Fruit fly (Drosophila melanogaster) whole organism, prepupa: ENCODE results near the gene CG32483.

Experiments used
- Blimp-1 ChIP-seq: fragments of 200-800 bp; sonication (Bioruptor generic); optimal IDR thresholded peaks from 3 replicates; lab custom pipeline; 2017; ENCODE audit warnings: missing biosample characterization, missing genetic modification characterization, mild to moderate bottlenecking, moderate library complexity, missing genetic modification reagents
- CG10631 ChIP-seq: fragments of 200-800 bp; sonication (Bioruptor generic); optimal IDR thresholded peaks from 2 replicates; lab custom pipeline; 2016; ENCODE audit warnings: missing biosample characterization, missing genetic modification characterization
- CG11294 ChIP-seq: fragments of 200-800 bp; sonication (Bioruptor generic); IDR thresholded peaks from 2 replicates; pipeline ENCODE4 v1.3.6; 2022; ENCODE audit warnings: missing biosample characterization, missing genetic modification characterization
- CG11762 ChIP-seq: fragments of 200-800 bp; sonication (Bioruptor generic); optimal IDR thresholded peaks from 3 replicates; lab custom pipeline; 2016; ENCODE audit warnings: missing biosample characterization, missing genetic modification characterization; ENCODE audit not compliant: insufficient read depth
- CG11902 ChIP-seq: fragments of 200-800 bp; sonication (Bioruptor generic); optimal IDR thresholded peaks from 3 replicates; lab custom pipeline; 2016; ENCODE audit warnings: missing biosample characterization, missing genetic modification characterization
- CG15336 ChIP-seq: fragments of 200-800 bp; sonication (Bioruptor generic); IDR thresholded peaks from 2 replicates; pipeline ENCODE4 v1.3.6; 2022; ENCODE audit warnings: missing biosample characterization, missing genetic modification characterization
- CG1621 ChIP-seq: fragments of 200-800 bp; sonication (Bioruptor generic); optimal IDR thresholded peaks from 3 replicates; lab custom pipeline; 2018; ENCODE audit warnings: missing biosample characterization, mild to moderate bottlenecking, missing genetic modification characterization
- CG16779 ChIP-seq: fragments of 200-800 bp; sonication (Bioruptor generic); optimal IDR thresholded peaks from 3 replicates; lab custom pipeline; 2017; ENCODE audit warnings: missing biosample characterization, mild to moderate bottlenecking, missing genetic modification characterization
- CG3032 ChIP-seq: fragments of 200-800 bp; optimal IDR thresholded peaks from 2 replicates; lab custom pipeline; 2019; ENCODE audit warnings: missing biosample characterization, mild to moderate bottlenecking, missing genetic modification characterization, moderate library complexity
- CG3919 ChIP-seq: fragments of 200-800 bp; sonication (Bioruptor generic); optimal IDR thresholded peaks from 3 replicates; lab custom pipeline; 2016; ENCODE audit warnings: missing biosample characterization, missing genetic modification characterization
- CG4318 ChIP-seq: fragments of 200-800 bp; sonication (Bioruptor generic); optimal IDR thresholded peaks from 3 replicates; lab custom pipeline; 2017; ENCODE audit warnings: missing biosample characterization, mild to moderate bottlenecking, missing genetic modification characterization
- CG6163 ChIP-seq: fragments of 200-800 bp; sonication (Bioruptor generic); IDR thresholded peaks from 3 replicates; pipeline ENCODE4 v1.3.6; 2022; ENCODE audit warnings: missing biosample characterization, missing genetic modification characterization
- CG6276 ChIP-seq: fragments of 200-800 bp; sonication (Bioruptor generic); optimal IDR thresholded peaks from 2 replicates; lab custom pipeline; 2017; ENCODE audit warnings: missing biosample characterization, mild to moderate bottlenecking, missing genetic modification characterization
- CG6808 ChIP-seq: fragments of 200-800 bp; sonication (Bioruptor generic); optimal IDR thresholded peaks from 3 replicates; lab custom pipeline; 2017; ENCODE audit warnings: missing biosample characterization, missing genetic modification characterization, mild to moderate bottlenecking, moderate library complexity, missing genetic modification reagents
- CG6854 ChIP-seq: fragments of 200-800 bp; sonication (Bioruptor generic); optimal IDR thresholded peaks from 2 replicates; lab custom pipeline; 2017; ENCODE audit warnings: missing biosample characterization, mild to moderate bottlenecking, missing genetic modification characterization
- CG7368 ChIP-seq: fragments of 200-800 bp; sonication (Bioruptor generic); optimal IDR thresholded peaks from 3 replicates; lab custom pipeline; 2016; ENCODE audit warnings: missing biosample characterization, missing genetic modification characterization
- CG8119 ChIP-seq: fragments of 200-800 bp; sonication (Bioruptor generic); IDR thresholded peaks from 3 replicates; pipeline ENCODE4 v1.3.6; 2022; ENCODE audit warnings: missing biosample characterization, missing genetic modification characterization
- CG8319 ChIP-seq: fragments of 200-800 bp; sonication (Bioruptor generic); optimal IDR thresholded peaks from 3 replicates; lab custom pipeline; 2016; ENCODE audit warnings: missing biosample characterization, missing genetic modification characterization
- CG9139 ChIP-seq: fragments of 200-800 bp; sonication (Bioruptor generic); optimal IDR thresholded peaks from 3 replicates; lab custom pipeline; 2017; ENCODE audit warnings: missing biosample characterization, mild to moderate bottlenecking, missing genetic modification characterization
- Eip75B ChIP-seq: fragments of 200-800 bp; sonication (Bioruptor generic); optimal IDR thresholded peaks from 3 replicates; lab custom pipeline; 2016; ENCODE audit warnings: missing biosample characterization, missing genetic modification characterization
- Eip78C ChIP-seq: fragments of 200-800 bp; sonication (Bioruptor generic); peaks from one replicate; lab custom pipeline; 2016; ENCODE audit warnings: missing biosample characterization, missing genetic modification characterization
- Eip93F ChIP-seq: fragments of 200-800 bp; sonication (Bioruptor generic); optimal IDR thresholded peaks from 2 replicates; lab custom pipeline; 2016; ENCODE audit warnings: missing biosample characterization, mild to moderate bottlenecking, missing genetic modification characterization
- Ets21C ChIP-seq: fragments of 200-800 bp; sonication (Bioruptor generic); optimal IDR thresholded peaks from 3 replicates; lab custom pipeline; 2016; ENCODE audit warnings: missing biosample characterization, missing genetic modification characterization
- Ets96B ChIP-seq: fragments of 200-800 bp; optimal IDR thresholded peaks from 2 replicates; lab custom pipeline; 2019; ENCODE audit warnings: missing biosample characterization, mild to moderate bottlenecking, missing genetic modification characterization, moderate library complexity
- Gug ChIP-seq: fragments of 200-800 bp; sonication (Bioruptor generic); IDR thresholded peaks from 2 replicates; pipeline ENCODE4 v1.3.6; 2022; ENCODE audit warnings: missing biosample characterization, missing genetic modification characterization
- Hr38 ChIP-seq: sonication (Bioruptor generic); optimal IDR thresholded peaks from 2 replicates; lab custom pipeline; 2016; ENCODE audit warnings: missing biosample characterization, missing genetic modification characterization
- Hr39 ChIP-seq: fragments of 200-800 bp; sonication (Bioruptor generic); optimal IDR thresholded peaks from 2 replicates; lab custom pipeline; 2016; ENCODE audit warnings: missing biosample characterization, missing genetic modification characterization
- Hr4 ChIP-seq: fragments of 200-800 bp; sonication (Bioruptor generic); optimal IDR thresholded peaks from 3 replicates; lab custom pipeline; 2016; ENCODE audit warnings: missing biosample characterization, missing genetic modification characterization
- OdsH ChIP-seq: fragments of 200-800 bp; sonication (Bioruptor generic); optimal IDR thresholded peaks from 3 replicates; lab custom pipeline; 2016; ENCODE audit warnings: missing biosample characterization, missing genetic modification characterization
- Sox102F ChIP-seq: fragments of 200-800 bp; sonication (Bioruptor generic); optimal IDR thresholded peaks from 2 replicates; lab custom pipeline; 2016; ENCODE audit warnings: missing biosample characterization, mild to moderate bottlenecking, missing genetic modification characterization
- Sox14 ChIP-seq: fragments of 200-800 bp; sonication (Bioruptor generic); optimal IDR thresholded peaks from 3 replicates; lab custom pipeline; 2016; ENCODE audit warnings: missing biosample characterization, missing genetic modification characterization
- achi ChIP-seq: fragments of 200-800 bp; sonication (Bioruptor generic); optimal IDR thresholded peaks from 3 replicates; lab custom pipeline; 2016; ENCODE audit warnings: missing biosample characterization, missing genetic modification characterization
- acj6 ChIP-seq: fragments of 200-800 bp; sonication (Bioruptor generic); optimal IDR thresholded peaks from 3 replicates; lab custom pipeline; 2016; ENCODE audit warnings: missing biosample characterization, missing genetic modification characterization
- cyc ChIP-seq: fragments of 200-800 bp; sonication (Bioruptor generic); optimal IDR thresholded peaks from 3 replicates; lab custom pipeline; 2016; ENCODE audit warnings: missing biosample characterization, missing genetic modification characterization
- dac ChIP-seq: fragments of 200-800 bp; sonication (Bioruptor generic); optimal IDR thresholded peaks from 2 replicates; lab custom pipeline; 2017; ENCODE audit warnings: missing biosample characterization, mild to moderate bottlenecking, missing genetic modification characterization
- eg ChIP-seq: fragments of 200-800 bp; sonication (Bioruptor generic); IDR thresholded peaks from 3 replicates; pipeline ENCODE4 v1.3.6; 2022; ENCODE audit warnings: missing biosample characterization, missing genetic modification characterization
- esn ChIP-seq: fragments of 200-800 bp; sonication (Bioruptor generic); optimal IDR thresholded peaks from 2 replicates; lab custom pipeline; 2016; ENCODE audit warnings: missing biosample characterization, mild to moderate bottlenecking, missing genetic modification characterization, moderate library complexity
- fd59A ChIP-seq: fragments of 200-800 bp; sonication (Bioruptor generic); optimal IDR thresholded peaks from 2 replicates; lab custom pipeline; 2017; ENCODE audit warnings: missing biosample characterization, mild to moderate bottlenecking, missing genetic modification characterization, missing genetic modification reagents
- fd85E ChIP-seq: fragments of 200-800 bp; sonication (Bioruptor generic); optimal IDR thresholded peaks from 3 replicates; lab custom pipeline; 2016; ENCODE audit warnings: missing biosample characterization, missing genetic modification characterization
- lz ChIP-seq: fragments of 200-800 bp; sonication (Bioruptor generic); optimal IDR thresholded peaks from 3 replicates; lab custom pipeline; 2016; ENCODE audit warnings: missing biosample characterization, missing genetic modification characterization
- net ChIP-seq: fragments of 200-800 bp; sonication (Bioruptor generic); optimal IDR thresholded peaks from 3 replicates; lab custom pipeline; 2016; ENCODE audit warnings: missing biosample characterization, missing genetic modification characterization
- salr ChIP-seq, 2 experiments: fragments of 200-800 bp; sonication (Bioruptor generic); optimal IDR thresholded peaks; 3 replicates each; lab custom pipeline; 2016 to 2018; ENCODE audit warnings: missing biosample characterization in 2 of 2, missing genetic modification characterization in 2 of 2, mild to moderate bottlenecking in 1 of 2
- spab ChIP-seq: fragments of 200-800 bp; sonication (Bioruptor generic); optimal IDR thresholded peaks from 2 replicates; lab custom pipeline; 2017; ENCODE audit warnings: missing biosample characterization, mild to moderate bottlenecking, missing genetic modification characterization, missing genetic modification reagents
- ss ChIP-seq, 2 experiments: fragments of 200-800 bp; sonication (Bioruptor generic); optimal IDR thresholded peaks; 2 replicates in 1 of 2; 3 replicates in 1 of 2; lab custom pipeline; 2017 to 2018; ENCODE audit warnings: mild to moderate bottlenecking in 2 of 2, missing biosample characterization in 2 of 2, missing genetic modification characterization in 2 of 2, moderate library complexity in 1 of 2
- svp ChIP-seq: fragments of 200-800 bp; sonication (Bioruptor generic); peaks from one replicate; lab custom pipeline; 2016; ENCODE audit warnings: missing biosample characterization, missing genetic modification characterization
- vri ChIP-seq: fragments of 200-800 bp; sonication (Bioruptor generic); optimal IDR thresholded peaks from 3 replicates; lab custom pipeline; 2016; ENCODE audit warnings: missing biosample characterization, mild to moderate bottlenecking, missing genetic modification characterization

Gene CG32483

DNA sequence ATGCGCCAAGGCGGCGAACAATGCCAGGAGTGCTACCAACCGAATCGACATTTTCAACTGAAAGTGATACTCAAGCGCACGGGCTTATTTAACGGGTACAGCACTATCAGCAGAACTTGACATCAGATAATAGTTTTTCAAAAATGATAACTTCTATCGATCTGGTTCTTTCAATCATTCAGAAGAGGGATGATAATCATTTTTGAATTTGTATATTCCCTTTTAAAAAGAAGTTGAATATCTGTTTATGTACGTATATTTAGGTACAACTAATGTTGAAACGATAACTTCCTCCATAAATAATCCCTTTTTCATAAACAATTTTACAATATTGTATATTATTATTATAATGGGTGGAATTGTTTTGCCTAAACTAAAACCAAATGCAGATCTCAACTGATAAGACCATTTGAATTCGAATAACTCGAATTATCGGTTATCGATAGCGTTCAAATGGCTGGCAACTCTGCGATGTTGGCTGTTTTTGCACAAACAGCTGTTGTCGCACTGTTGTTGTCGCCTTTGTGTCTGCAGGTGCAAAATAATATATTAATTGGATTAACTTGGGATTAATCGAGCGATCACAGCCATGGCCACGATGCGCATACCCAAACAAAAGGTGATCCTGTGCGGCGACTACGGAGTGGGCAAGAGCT is at the start of gene CG32483, which contains the start of gene RabX6:
TSS of gene CG32483 (minus strand) at position 51 of the 656 bp plus-strand sequence.
TSS of gene RabX6 (plus strand) at position 487 of the 656 bp plus-strand sequence.
- peak; percentile 24 for TF ChIP-seq svp (GFP tag; lab: Kevin White, UChicago)
- TF ChIP-seq Sox14 (GFP tag; lab: Kevin White, UChicago): peak; percentile 45
- TF ChIP-seq eg: no peak
- no peak for TF ChIP-seq CG8319 (GFP tag; lab: Kevin White, UChicago)
- no peak for TF ChIP-seq achi
- TF ChIP-seq Eip75B (GFP tag; lab: Kevin White, UChicago): no peak

DNA sequence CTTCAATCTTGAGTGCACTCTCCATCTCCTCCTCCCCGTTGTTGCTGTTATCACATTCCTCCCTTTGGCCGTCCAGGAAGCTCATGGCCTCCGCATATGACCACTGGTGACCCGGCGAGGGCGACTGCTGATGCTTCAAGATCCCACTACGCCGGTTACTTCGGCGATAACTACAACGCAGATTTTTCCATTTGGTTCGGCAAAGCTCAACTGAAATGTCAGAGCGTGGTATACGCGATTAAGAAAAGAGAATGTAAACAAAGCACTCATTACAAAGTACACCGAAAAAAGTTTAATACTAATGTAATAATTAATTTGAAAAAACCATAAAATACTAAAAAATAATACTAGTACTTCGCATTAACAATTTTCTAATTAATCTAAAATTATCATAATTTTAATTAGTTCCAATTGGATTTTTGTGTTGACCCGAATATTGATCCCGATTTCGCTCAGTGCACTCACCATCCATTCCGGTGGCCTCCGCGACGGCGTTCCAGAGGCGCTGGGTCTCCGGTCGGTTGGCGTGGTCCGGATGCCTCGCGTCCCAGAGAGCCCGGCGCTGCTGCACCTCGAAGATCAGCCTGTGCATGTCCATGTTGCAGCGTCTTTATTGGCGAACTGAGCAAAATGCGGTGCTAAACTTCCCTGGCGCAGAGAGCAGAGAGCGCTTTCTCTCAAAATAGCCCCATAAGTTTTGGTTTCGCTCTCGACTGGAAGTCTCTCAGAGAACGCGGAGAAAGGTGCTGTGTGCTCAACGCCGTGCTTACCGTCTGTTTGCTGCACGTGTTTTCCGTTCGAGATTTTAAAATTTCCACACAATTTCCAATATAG is 48.9 kb upstream of the CG32483 start:
- TF ChIP-seq Ets96B (tag; lab: Kevin White, UChicago) (peak; percentile 98), CG10631 (GFP tag; lab: Kevin White, UChicago) (peak; percentile 97), OdsH (peak; percentile 97), CG6276 (GFP tag; lab: Kevin White, UChicago) (peak; percentile 92), Hr39 (GFP tag; lab: Kevin White, UChicago) (peak; percentile 79), Sox14 (GFP tag; lab: Kevin White, UChicago) (peak; percentile 92), fd59A (GFP tag; lab: Kevin White, UChicago) (peak; percentile 96), CG6854 (GFP tag; lab: Kevin White, UChicago) (peak; percentile 89), Sox102F (GFP tag; lab: Kevin White, UChicago) (peak; percentile 92), CG3032 (tag; lab: Kevin White, UChicago) (peak; percentile 98), CG7368 (GFP tag; lab: Kevin White, UChicago) (peak; percentile 96), acj6 (GFP tag; lab: Kevin White, UChicago) (peak; percentile 97), spab (GFP tag; lab: Kevin White, UChicago) (peak; percentile 97), CG16779 (tag; lab: Kevin White, UChicago) (peak; percentile 95), Blimp-1 (GFP tag; lab: Kevin White, UChicago) (peak; percentile 87), Hr38 (GFP tag; lab: Kevin White, UChicago) (no peak), Eip75B (GFP tag; lab: Kevin White, UChicago) (peak; percentile 95), CG9139 (GFP tag; lab: Kevin White, UChicago) (peak; percentile 97), Hr4 (GFP tag; lab: Kevin White, UChicago) (peak; percentile 92), CG11294 (GFP tag; lab: Robert Waterston, UW) (peak; percentile 92), vri (GFP tag; lab: Kevin White, UChicago) (peak; percentile 80), CG6808 (GFP tag; lab: Kevin White, UChicago) (peak; percentile 96), CG3919 (peak; percentile 97), fd85E (GFP tag; lab: Kevin White, UChicago) (peak; percentile 73), CG6163 (peak; percentile 98), ss (GFP tag; optimal IDR thresholded peaks at IDR 0.05; lab: Kevin White, UChicago) (peak; percentile 96 to 97), net (GFP tag; lab: Kevin White, UChicago) (peak; percentile 96), Ets21C (GFP tag; lab: Kevin White, UChicago) (peak; percentile 76), salr (GFP tag; optimal IDR thresholded peaks at IDR 0.05; lab: Kevin White, UChicago) (peak; percentile 89 to 94), CG8119 (GFP tag; lab: Robert Waterston, UW) (peak; percentile 97), lz (GFP tag; lab: Kevin White, UChicago) (peak; percentile 92), dac (GFP tag; lab: Kevin White, UChicago) (peak; percentile 88), CG11762 (GFP tag; lab: Kevin White, UChicago) (peak; percentile 96), achi (peak; percentile 97), CG11902 (GFP tag; lab: Kevin White, UChicago) (peak; percentile 90), cyc (peak; percentile 91), esn (GFP tag; lab: Kevin White, UChicago) (peak; percentile 96), CG4318 (GFP tag; lab: Kevin White, UChicago) (peak; percentile 91), CG15336 (peak; percentile 98), svp (GFP tag; lab: Kevin White, UChicago) (peak; percentile 98), Eip78C (peak; percentile 99), Gug (GFP tag; lab: Robert Waterston, UW) (peak; percentile 96), CG1621 (peak; percentile 96), Eip93F (GFP tag; lab: Kevin White, UChicago) (peak; percentile 87)
